Worm (Caenorhabditis elegans) whole organism, midembryonic: ENCODE measurements around the gene F23B12.1.

Source experiments
- T22C8.4 ChIP-seq: fragments of 200-800 bp; sonication (Bioruptor generic); IDR thresholded peaks from 2 replicates; pipeline ENCODE4 v1.3.6; 2022; ENCODE audit warnings: missing genetic modification characterization, missing compliant biosample characterization
- cog-1 ChIP-seq: sonication (generic microtip); optimal IDR thresholded peaks from 2 replicates; lab custom pipeline; 2016; ENCODE audit warnings: missing genetic modification characterization, missing compliant biosample characterization
- flt-1 ChIP-seq: fragments of 200-800 bp; sonication (Bioruptor generic); IDR thresholded peaks from 2 replicates; pipeline ENCODE4 v1.3.6; 2022; ENCODE audit warnings: missing genetic modification characterization, missing compliant biosample characterization
- med-1 ChIP-seq: sonication (generic microtip); optimal IDR thresholded peaks from 2 replicates; lab custom pipeline; 2017; ENCODE audit warnings: missing genetic modification characterization, mild to moderate bottlenecking, missing compliant biosample characterization, antibody characterized with exemption, missing genetic modification reagents; ENCODE audit not compliant: insufficient read depth

DNA sequence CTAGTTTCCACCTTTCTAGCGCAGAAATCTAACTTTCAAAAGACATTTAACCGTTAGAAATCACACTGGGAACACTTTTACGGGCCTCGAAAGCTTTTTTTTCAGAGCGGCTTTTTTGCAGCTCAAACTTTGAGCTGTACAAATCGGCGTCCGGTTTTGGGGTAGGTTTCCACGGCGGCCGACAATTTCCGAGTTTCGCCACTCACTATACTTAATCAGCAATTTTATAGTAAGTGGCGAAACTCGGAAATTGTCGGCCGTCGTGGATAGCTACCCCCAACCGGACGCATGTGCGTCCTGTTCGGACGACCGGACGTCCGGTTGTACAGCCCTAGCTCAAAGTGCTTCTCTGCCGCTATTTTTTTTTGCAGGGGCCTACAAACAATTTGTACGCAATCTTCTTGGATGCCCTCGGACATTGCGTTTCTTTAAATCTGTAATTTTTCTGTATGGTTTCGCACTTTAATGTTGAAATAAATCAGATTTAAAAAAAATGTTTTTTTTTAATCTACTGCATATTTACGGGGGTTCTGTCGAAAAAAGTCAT, 32.8 kb upstream of the F23B12.1 start:
- TF ChIP-seq T22C8.4 (no peak), cog-1 (tag; lab: Kevin White, UChicago) (no peak), flt-1 (GFP tag; lab: Robert Waterston, UW) (no peak), med-1 (no peak)
